Worm (Caenorhabditis elegans) whole organism, mixed stage, embryonic: ENCODE results near the gene R07A4.2.

Experiments used
- M03D4.4 ChIP-seq: sonication (generic microtip); optimal IDR thresholded peaks from 2 replicates; lab custom pipeline; 2017; ENCODE audit warnings: mild to moderate bottlenecking, missing genetic modification characterization, missing compliant biosample characterization
- blmp-1 ChIP-seq: fragments of 150-350 bp; optimal IDR thresholded peaks from 2 replicates; lab custom pipeline; 2014; ENCODE audit warnings: missing biosample characterization, missing genetic modification characterization
- ceh-39 ChIP-seq: fragments of 150-350 bp; optimal IDR thresholded peaks from 2 replicates; lab custom pipeline; 2014; ENCODE audit warnings: missing biosample characterization, missing genetic modification characterization
- ceh-43 ChIP-seq: fragments of 200-800 bp; sonication (Bioruptor generic); optimal IDR thresholded peaks from 2 replicates; lab custom pipeline; 2018; ENCODE audit warnings: mild to moderate bottlenecking, missing genetic modification characterization, moderate library complexity, missing compliant biosample characterization
- ceh-83 ChIP-seq: fragments of 200-800 bp; sonication (Bioruptor generic); optimal IDR thresholded peaks from 2 replicates; lab custom pipeline; 2018; ENCODE audit warnings: mild to moderate bottlenecking, missing genetic modification characterization, missing compliant biosample characterization
- ces-1 ChIP-seq: fragments of 150-350 bp; optimal IDR thresholded peaks from 2 replicates; lab custom pipeline; 2014; ENCODE audit warnings: missing biosample characterization, missing genetic modification reagents, missing genetic modification characterization
- drap-1 ChIP-seq: fragments of 200-800 bp; sonication (Bioruptor generic); optimal IDR thresholded peaks from 3 replicates; lab custom pipeline; 2018; ENCODE audit warnings: mild to moderate bottlenecking, missing genetic modification characterization, missing compliant biosample characterization
- elt-1 ChIP-seq: sonication (generic microtip); optimal IDR thresholded peaks from 2 replicates; lab custom pipeline; 2017; ENCODE audit warnings: missing genetic modification characterization, mild to moderate bottlenecking, missing compliant biosample characterization, antibody characterized with exemption, moderate library complexity, borderline replicate concordance; ENCODE audit not compliant: insufficient read depth
- elt-3 ChIP-seq: fragments of 150-350 bp; optimal IDR thresholded peaks from 2 replicates; lab custom pipeline; 2014; ENCODE audit warnings: missing biosample characterization, missing genetic modification characterization
- flh-1 ChIP-seq: fragments of 200-800 bp; sonication (Bioruptor generic); optimal IDR thresholded peaks from 2 replicates; lab custom pipeline; 2018; ENCODE audit warnings: mild to moderate bottlenecking, missing genetic modification characterization, moderate library complexity, missing compliant biosample characterization
- ham-2 ChIP-seq: fragments of 200-800 bp; sonication (Bioruptor generic); optimal IDR thresholded peaks from 2 replicates; lab custom pipeline; 2018; ENCODE audit warnings: mild to moderate bottlenecking, missing genetic modification characterization, missing compliant biosample characterization
- hlh-1 ChIP-seq: fragments of 150-350 bp; optimal IDR thresholded peaks from 2 replicates; lab custom pipeline; 2014; ENCODE audit warnings: missing biosample characterization, missing genetic modification reagents, missing genetic modification characterization
- lin-13 ChIP-seq: fragments of 150-350 bp; optimal IDR thresholded peaks from 2 replicates; lab custom pipeline; 2014; ENCODE audit warnings: missing biosample characterization, missing genetic modification characterization
- lin-32 ChIP-seq: fragments of 200-800 bp; sonication (Bioruptor generic); optimal IDR thresholded peaks from 2 replicates; lab custom pipeline; 2018; ENCODE audit warnings: mild to moderate bottlenecking, missing genetic modification characterization, missing compliant biosample characterization
- lsy-2 ChIP-seq: fragments of 150-350 bp; optimal IDR thresholded peaks from 2 replicates; lab custom pipeline; 2014; ENCODE audit warnings: missing biosample characterization, missing genetic modification characterization
- mab-5 ChIP-seq: fragments of 150-350 bp; optimal IDR thresholded peaks from 2 replicates; lab custom pipeline; 2014; ENCODE audit warnings: missing biosample characterization, missing genetic modification characterization
- mep-1 ChIP-seq: fragments of 150-350 bp; optimal IDR thresholded peaks from 2 replicates; lab custom pipeline; 2017; ENCODE audit warnings: missing biosample characterization, missing genetic modification reagents, missing genetic modification characterization, inconsistent platforms
- mls-2 ChIP-seq: sonication (generic microtip); optimal IDR thresholded peaks from 2 replicates; lab custom pipeline; 2016; ENCODE audit warnings: mild to moderate bottlenecking, missing genetic modification characterization, moderate library complexity, missing compliant biosample characterization
- nhr-12 ChIP-seq: fragments of 150-350 bp; optimal IDR thresholded peaks from 2 replicates; lab custom pipeline; 2014; ENCODE audit warnings: missing biosample characterization, missing genetic modification characterization
- nhr-2 ChIP-seq: fragments of 150-350 bp; optimal IDR thresholded peaks from 2 replicates; lab custom pipeline; 2014; ENCODE audit warnings: missing biosample characterization, missing genetic modification characterization
- nhr-237 ChIP-seq: fragments of 150-350 bp; optimal IDR thresholded peaks from 2 replicates; lab custom pipeline; 2014; ENCODE audit warnings: missing biosample characterization, missing genetic modification characterization
- nhr-28 ChIP-seq: fragments of 150-350 bp; optimal IDR thresholded peaks from 2 replicates; lab custom pipeline; 2014; ENCODE audit warnings: missing biosample characterization, missing genetic modification characterization
- pha-4 ChIP-seq: fragments of 150-350 bp; optimal IDR thresholded peaks from 2 replicates; lab custom pipeline; 2018; ENCODE audit warnings: missing biosample characterization, missing genetic modification reagents, missing genetic modification characterization
- sem-2 ChIP-seq: fragments of 200-800 bp; sonication (Bioruptor generic); optimal IDR thresholded peaks from 2 replicates; lab custom pipeline; 2018; ENCODE audit warnings: mild to moderate bottlenecking, missing genetic modification characterization, missing compliant biosample characterization
- snpc-4 ChIP-seq: fragments of 150-350 bp; optimal IDR thresholded peaks from 2 replicates; lab custom pipeline; 2014; ENCODE audit warnings: missing biosample characterization, missing genetic modification characterization
- sptf-1 ChIP-seq: sonication (generic microtip); optimal IDR thresholded peaks from 2 replicates; lab custom pipeline; 2017; ENCODE audit warnings: mild to moderate bottlenecking, missing genetic modification characterization, moderate library complexity, missing compliant biosample characterization
- tbx-8 ChIP-seq: fragments of 200-800 bp; sonication (Bioruptor generic); optimal IDR thresholded peaks from 2 replicates; lab custom pipeline; 2018; ENCODE audit warnings: mild to moderate bottlenecking, missing genetic modification characterization, moderate library complexity, missing compliant biosample characterization
- unc-120 ChIP-seq: sonication (generic microtip); optimal IDR thresholded peaks from 2 replicates; lab custom pipeline; 2017; ENCODE audit warnings: missing genetic modification characterization, missing compliant biosample characterization; ENCODE audit not compliant: poor library complexity, severe bottlenecking
- unc-39 ChIP-seq: fragments of 150-350 bp; optimal IDR thresholded peaks from 2 replicates; lab custom pipeline; 2014; ENCODE audit warnings: missing biosample characterization, missing genetic modification characterization
- unc-62 ChIP-seq: fragments of 150-350 bp; optimal IDR thresholded peaks from 2 replicates; lab custom pipeline; 2014; ENCODE audit warnings: missing biosample characterization, missing genetic modification reagents, missing genetic modification characterization
- zip-8 ChIP-seq: fragments of 150-350 bp; optimal IDR thresholded peaks from 2 replicates; lab custom pipeline; 2014; ENCODE audit warnings: missing biosample characterization, missing genetic modification characterization
- ztf-11 ChIP-seq: fragments of 150-350 bp; optimal IDR thresholded peaks from 2 replicates; lab custom pipeline; 2014; ENCODE audit warnings: missing biosample characterization, missing genetic modification characterization

The R07A4.2 gene

DNA sequence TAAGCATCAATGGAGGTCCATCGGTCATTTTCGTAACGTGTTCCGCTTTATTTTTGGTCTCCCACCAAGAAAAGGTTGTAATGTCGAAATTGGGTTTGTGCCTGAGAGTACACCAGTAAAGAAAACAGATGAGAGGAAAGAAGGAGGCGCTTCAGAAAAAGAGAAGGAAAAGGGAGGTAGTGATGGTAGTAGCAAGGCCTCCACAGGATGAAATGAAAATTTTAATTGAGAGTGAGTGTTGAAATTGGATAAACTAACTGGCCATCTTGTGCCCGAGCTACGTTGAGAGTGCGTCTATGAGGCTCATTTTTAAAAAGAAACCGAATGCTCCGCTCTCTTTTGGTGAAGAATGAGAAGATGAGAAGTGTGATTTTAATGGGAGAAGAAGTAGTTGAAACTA is at the start of gene R07A4.2:
TSS of gene R07A4.2 (minus strand) at position 101 of the 400 bp plus-strand sequence.
- TF ChIP-seq ceh-39 (tag; lab: Kevin White, UChicago): no peak
- TF ChIP-seq drap-1 (GFP tag; lab: Kevin White, UChicago): no peak
- TF ChIP-seq mep-1 (tag; lab: Kevin White, UChicago): no peak
- TF ChIP-seq sem-2: no peak
- no peak for TF ChIP-seq lin-32 (GFP tag; lab: Kevin White, UChicago)
- no peak for TF ChIP-seq nhr-28 (tag; lab: Kevin White, UChicago)
- TF ChIP-seq zip-8 (tag; lab: Kevin White, UChicago): no peak
- no peak for TF ChIP-seq tbx-8
- no peak for TF ChIP-seq pha-4 (tag; lab: Kevin White, UChicago)
- TF ChIP-seq mls-2: no peak
- TF ChIP-seq nhr-237: no peak
- no peak for TF ChIP-seq ces-1 (GFP tag; lab: Kevin White, UChicago)
- no peak for TF ChIP-seq M03D4.4 (tag; lab: Kevin White, UChicago)
- no peak for TF ChIP-seq lsy-2 (tag; lab: Kevin White, UChicago)
- TF ChIP-seq elt-3: no peak
- no peak for TF ChIP-seq unc-62 (GFP tag; lab: Kevin White, UChicago)
- no peak for TF ChIP-seq lin-13 (tag; lab: Kevin White, UChicago)
- TF ChIP-seq ceh-43 (GFP tag; lab: Kevin White, UChicago): no peak
- TF ChIP-seq, all 35 proteins: peak for 0

DNA sequence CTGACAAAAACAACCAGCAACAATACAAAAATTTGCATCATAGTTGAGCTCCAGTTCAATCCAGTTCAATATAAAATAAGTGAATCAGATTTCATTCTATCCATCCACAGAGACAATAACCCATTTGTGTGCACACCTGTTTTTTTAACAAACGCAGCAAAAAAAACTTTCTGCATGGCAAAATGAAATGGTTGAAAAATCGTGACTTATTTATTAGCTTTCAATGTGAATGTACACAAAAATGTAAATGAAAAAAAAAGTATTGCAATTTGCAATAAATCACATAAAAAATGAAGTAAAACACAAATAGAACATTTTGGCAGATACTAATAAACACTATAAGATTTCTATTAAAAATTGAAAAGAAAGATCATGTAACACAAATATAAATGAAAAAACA is 48.4 kb upstream of the R07A4.2 start, which contains the start of gene T05A10.6:
TSS of gene T05A10.6 (minus strand) at position 101 of the 400 bp plus-strand sequence.
- TF ChIP-seq snpc-4 (tag; lab: Kevin White, UChicago): no peak
- TF ChIP-seq unc-39 (tag; lab: Kevin White, UChicago): no peak
- TF ChIP-seq sem-2: no peak

DNA sequence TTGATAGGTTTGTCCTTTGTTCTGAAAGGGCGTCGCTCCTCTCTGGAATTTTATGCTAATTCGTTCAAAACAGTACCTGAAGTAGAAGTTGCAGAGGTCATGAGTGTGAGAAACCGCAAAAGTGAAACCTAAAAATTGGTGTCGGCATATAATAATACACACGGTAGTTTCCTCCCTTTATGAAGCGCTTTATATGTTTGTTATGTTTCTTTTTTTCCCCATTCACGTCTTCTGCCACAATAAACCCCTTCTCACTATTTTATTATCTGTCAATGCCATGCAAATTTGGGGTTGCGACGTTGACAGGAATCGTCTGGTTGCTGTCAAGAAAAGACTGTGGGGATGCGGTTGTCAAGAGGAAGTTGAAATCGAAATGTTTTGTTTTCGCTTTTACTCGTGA is 46.1 kb upstream of the R07A4.2 start, which contains the start of gene vap-2:
TSS of gene vap-2 (minus strand) at position 101 of the 400 bp plus-strand sequence.
- TF ChIP-seq zip-8 (tag; lab: Kevin White, UChicago): no peak
- TF ChIP-seq, all 35 proteins: peak for 0

DNA sequence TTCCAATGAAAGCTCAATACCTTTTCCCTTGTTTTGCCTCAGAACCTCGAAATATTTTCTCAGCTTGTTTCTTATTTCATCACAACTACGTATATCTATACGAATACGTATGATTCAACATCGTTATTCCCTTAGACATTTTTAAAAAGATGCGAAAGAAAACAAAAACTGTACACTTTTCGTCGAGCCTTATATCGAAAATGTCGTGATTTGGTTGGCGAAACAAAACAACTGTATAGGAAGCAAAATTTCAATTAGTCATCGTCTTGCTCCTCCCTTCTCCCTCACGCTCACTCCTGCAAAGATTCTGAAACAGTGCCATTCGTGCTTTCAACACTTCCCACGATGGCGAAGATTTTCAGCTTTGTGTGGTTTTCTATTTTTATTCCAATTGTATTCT is 40.9 kb upstream of the R07A4.2 start, which contains the start of gene ttr-14:
TSS of gene ttr-14 (plus strand) at position 301 of the 400 bp plus-strand sequence.
- no peak for TF ChIP-seq nhr-12 (tag; lab: Kevin White, UChicago)
- TF ChIP-seq nhr-2 (tag; lab: Kevin White, UChicago): no peak
- no peak for TF ChIP-seq sptf-1 (tag; lab: Kevin White, UChicago)
- no peak for TF ChIP-seq mls-2
- no peak for TF ChIP-seq ceh-43 (GFP tag; lab: Kevin White, UChicago)
- no peak for TF ChIP-seq ceh-39 (tag; lab: Kevin White, UChicago)
- TF ChIP-seq zip-8 (tag; lab: Kevin White, UChicago): no peak
- no peak for TF ChIP-seq blmp-1 (tag; lab: Kevin White, UChicago)
- no peak for TF ChIP-seq lin-32 (GFP tag; lab: Kevin White, UChicago)
- TF ChIP-seq nhr-28 (tag; lab: Kevin White, UChicago): no peak
- no peak for TF ChIP-seq unc-39 (tag; lab: Kevin White, UChicago)
- TF ChIP-seq lin-13 (tag; lab: Kevin White, UChicago): no peak
- TF ChIP-seq ces-1 (GFP tag; lab: Kevin White, UChicago): no peak
- no peak for TF ChIP-seq elt-1 (tag; lab: Kevin White, UChicago)
- no peak for TF ChIP-seq lsy-2 (tag; lab: Kevin White, UChicago)
- TF ChIP-seq hlh-1 (tag; lab: Kevin White, UChicago): no peak

DNA sequence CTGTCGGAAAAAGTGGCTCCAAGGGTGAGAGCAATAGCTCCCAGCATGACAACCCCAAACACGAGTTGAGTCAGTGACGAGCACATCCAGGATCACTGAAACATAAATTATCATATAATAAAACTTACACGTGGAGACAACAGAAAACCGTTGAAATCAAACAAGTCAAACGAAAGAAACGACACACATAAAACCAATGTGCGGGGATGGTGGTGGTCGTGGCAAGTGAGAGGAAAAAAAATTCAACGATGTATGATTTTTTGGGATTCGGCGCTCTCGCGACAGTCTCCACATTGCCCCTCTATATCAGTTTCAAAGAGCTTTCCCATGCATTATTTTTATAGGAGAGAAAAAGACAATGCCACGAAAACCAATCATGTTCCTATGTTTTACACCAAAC is 37.5 kb upstream of the R07A4.2 start, which contains the start of gene clc-4:
TSS of gene clc-4 (minus strand) at position 101 of the 400 bp plus-strand sequence.
- TF ChIP-seq M03D4.4 (tag; lab: Kevin White, UChicago): no peak
- no peak for TF ChIP-seq unc-39 (tag; lab: Kevin White, UChicago)
- TF ChIP-seq, all 35 proteins: peak for 0

DNA sequence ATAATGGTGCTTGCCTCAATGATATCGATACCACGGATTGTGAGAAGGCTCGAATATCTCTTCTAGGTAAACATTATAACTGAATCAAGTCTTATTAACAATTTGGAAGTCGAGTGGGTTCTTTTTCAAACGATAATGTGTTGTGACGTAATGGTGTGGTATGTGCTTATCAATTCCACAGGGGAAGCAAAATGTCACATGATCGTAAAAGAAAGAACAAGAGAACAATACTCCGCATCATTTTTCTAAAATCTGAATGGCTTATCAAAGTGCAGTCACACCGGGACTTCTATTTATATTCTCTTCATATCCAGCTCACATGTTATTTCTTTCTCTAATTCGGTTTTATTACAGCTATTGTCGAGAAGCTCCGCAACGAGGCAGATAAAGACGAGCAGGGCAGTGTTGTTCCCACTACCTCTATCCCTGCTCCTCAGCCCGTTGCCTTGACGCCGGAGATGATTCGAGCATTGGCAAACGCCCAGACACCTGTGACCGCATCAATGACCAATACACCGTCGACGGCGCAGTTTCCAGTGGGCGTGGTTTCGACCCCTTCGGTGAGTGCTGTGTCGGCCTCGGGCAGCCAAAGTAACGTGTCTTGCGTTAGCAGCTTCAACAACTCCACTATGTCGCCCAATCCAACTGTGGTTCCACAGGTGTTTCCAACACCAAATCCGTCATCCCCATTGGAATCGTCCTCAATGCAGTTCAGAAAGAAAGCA is 34.4 kb upstream of the R07A4.2 start:
- TF ChIP-seq lsy-2 (tag; lab: Kevin White, UChicago): no peak
- no peak for TF ChIP-seq unc-120 (tag; lab: Kevin White, UChicago)
- no peak for TF ChIP-seq sptf-1 (tag; lab: Kevin White, UChicago)
- no peak for TF ChIP-seq ces-1 (GFP tag; lab: Kevin White, UChicago)
- TF ChIP-seq ham-2: no peak
- TF ChIP-seq ceh-83 (GFP tag; lab: Kevin White, UChicago): no peak
- no peak for TF ChIP-seq lin-32 (GFP tag; lab: Kevin White, UChicago)
- TF ChIP-seq pha-4 (tag; lab: Kevin White, UChicago): no peak
- TF ChIP-seq ztf-11 (tag; lab: Kevin White, UChicago): no peak
- TF ChIP-seq unc-62 (GFP tag; lab: Kevin White, UChicago): no peak
- TF ChIP-seq mep-1 (tag; lab: Kevin White, UChicago): no peak
- no peak for TF ChIP-seq mab-5 (tag; lab: Kevin White, UChicago)
- TF ChIP-seq zip-8 (tag; lab: Kevin White, UChicago): no peak
- no peak for TF ChIP-seq tbx-8
- no peak for TF ChIP-seq hlh-1 (tag; lab: Kevin White, UChicago)
- no peak for TF ChIP-seq flh-1
- TF ChIP-seq sem-2: no peak
